Worm (Caenorhabditis elegans) whole organism, early embryonic: Measurements from ENCODE around the gene F56B3.6.

Source experiments
- F13C5.2 ChIP-seq: sonication (generic microtip); optimal IDR thresholded peaks from 2 replicates; lab custom pipeline; 2017; ENCODE audit warnings: mild to moderate bottlenecking, missing genetic modification characterization, inconsistent platforms, missing compliant biosample characterization
- aly-1 ChIP-seq: sonication (generic microtip); optimal IDR thresholded peaks from 2 replicates; lab custom pipeline; 2016; ENCODE audit warnings: missing genetic modification characterization, missing compliant biosample characterization
- ama-1 ChIP-seq: fragments of 150-350 bp; optimal IDR thresholded peaks from 2 replicates; lab custom pipeline; 2014
- ceh-13 ChIP-seq: fragments of 200-800 bp; sonication (Bioruptor generic); optimal IDR thresholded peaks from 2 replicates; lab custom pipeline; 2018; ENCODE audit warnings: mild to moderate bottlenecking, missing genetic modification characterization, missing compliant biosample characterization
- ceh-36 ChIP-seq: sonication (generic microtip); optimal IDR thresholded peaks from 2 replicates; lab custom pipeline; 2016; ENCODE audit warnings: missing genetic modification characterization, inconsistent platforms, missing compliant biosample characterization
- ets-7 ChIP-seq: sonication (generic microtip); optimal IDR thresholded peaks from 2 replicates; lab custom pipeline; 2016; ENCODE audit warnings: missing genotype, missing genetic modification characterization, missing compliant biosample characterization
- flt-1 ChIP-seq: fragments of 200-800 bp; sonication (Bioruptor generic); IDR thresholded peaks from 2 replicates; pipeline ENCODE4 v1.3.6; 2022; ENCODE audit warnings: missing genetic modification characterization, missing compliant biosample characterization
- hnd-1 ChIP-seq: sonication (generic microtip); optimal IDR thresholded peaks from 2 replicates; lab custom pipeline; 2016; ENCODE audit warnings: missing genetic modification characterization, missing compliant biosample characterization
- pes-1 ChIP-seq: fragments of 200-800 bp; sonication (Bioruptor generic); IDR thresholded peaks from 2 replicates; pipeline ENCODE4 v1.3.6; 2022; ENCODE audit warnings: missing genetic modification reagents, missing genetic modification characterization, missing compliant biosample characterization
- sea-1 ChIP-seq: fragments of 200-800 bp; sonication (Bioruptor generic); conservative IDR thresholded peaks from 2 replicates; pipeline ENCODE4 v1.3.6; 2022; ENCODE audit warnings: missing genetic modification characterization, missing compliant biosample characterization
- tbx-11 ChIP-seq: fragments of 200-800 bp; sonication (Bioruptor generic); IDR thresholded peaks from 2 replicates; pipeline ENCODE4 v1.3.6; 2022; ENCODE audit warnings: missing genetic modification characterization, missing compliant biosample characterization

- TF ChIP-seq ama-1 (lab: Kevin White, UChicago) (no peak), F13C5.2 (tag; lab: Kevin White, UChicago) (no peak), ceh-13 (GFP tag; lab: Kevin White, UChicago) (no peak), tbx-11 (GFP tag; lab: Robert Waterston, UW) (no peak), sea-1 (no peak), flt-1 (GFP tag; lab: Robert Waterston, UW) (no peak), ceh-36 (tag; lab: Kevin White, UChicago) (no peak), hnd-1 (tag; lab: Kevin White, UChicago) (no peak), pes-1 (no peak), ets-7 (no peak), aly-1 (no peak)
Observed at ce11 chrIV:829107-829506, 41.3 kb downstream of the F56B3.6 start.
